In genomic region chr3L:15136659-15137572, dm6 we compare ENCODE assay signal across 1 fruit fly cellular context.
A peak's percentile ranks its signal among the peaks of the same experiment; 100 is the strongest.
TF ChIP-seq lines count a peak whose summit lies in the region.

TSS of gene CG12316 (minus strand) at chr3L:15136934.

TF ChIP-seq in whole organism, embryonic, 481 proteins besides CTCF, POLR2A, EP300 and RAD21 (continued from another document and continues in another):
- TF ChIP-seq Ssrp (tag; optimal IDR thresholded peaks at IDR 0.05; lab: Kevin White, UChicago) (peak; percentile 88), CG9437 (GFP tag; optimal IDR thresholded peaks at IDR 0.05; lab: Kevin White, UChicago) (peak; percentile 85), tin (GFP tag; optimal IDR thresholded peaks at IDR 0.05; lab: Kevin White, UChicago) (peak; percentile 91), CG10543 (GFP tag; optimal IDR thresholded peaks at IDR 0.05; lab: Kevin White, UChicago) (peak; percentile 96), Lim3 (GFP tag; IDR thresholded peaks at IDR 0.05; lab: Robert Waterston, UW) (no peak), Poxn (GFP tag; IDR thresholded peaks at IDR 0.05; lab: Robert Waterston, UW) (0 out of 2 replicates have a peak, but pooled peaks have one; percentile 24), her (GFP tag; optimal IDR thresholded peaks at IDR 0.05; lab: Kevin White, UChicago) (peak; percentile 91), CG13894 (tag; optimal IDR thresholded peaks at IDR 0.05; lab: Kevin White, UChicago) (peak; percentile 91), Taf1 (GFP tag; IDR thresholded peaks at IDR 0.05; lab: Robert Waterston, UW) (0 out of 2 replicates have a peak, but pooled peaks have one; percentile 22), Fer2 (tag; optimal IDR thresholded peaks at IDR 0.05; lab: Kevin White, UChicago) (peak; percentile 81), bab2 (GFP tag; optimal IDR thresholded peaks at IDR 0.05; lab: Kevin White, UChicago) (peak; percentile 90), CG12155 (GFP tag; optimal IDR thresholded peaks at IDR 0.05; lab: Kevin White, UChicago) (peak; percentile 82), Max (GFP tag; optimal IDR thresholded peaks at IDR 0.05; lab: Kevin White, UChicago) (peak; percentile 85), inv (GFP tag; IDR thresholded peaks at IDR 0.05; lab: Robert Waterston, UW; ENCODE audit: partially characterized antibody) (peak; percentile 53), Mad (GFP tag; optimal IDR thresholded peaks at IDR 0.05; lab: Kevin White, UChicago) (peak; percentile 95), CG10267 (tag; optimal IDR thresholded peaks at IDR 0.05; lab: Kevin White, UChicago) (peak; percentile 95), CG3407 (GFP tag; optimal IDR thresholded peaks at IDR 0.05; lab: Kevin White, UChicago) (peak; percentile 85), trem (tag; optimal IDR thresholded peaks at IDR 0.05; lab: Kevin White, UChicago) (peak; percentile 91), CG6689 (GFP tag; IDR thresholded peaks at IDR 0.05; lab: Robert Waterston, UW) (peak; percentile 91), CG30403 (GFP tag; optimal IDR thresholded peaks at IDR 0.05; lab: Kevin White, UChicago) (peak; percentile 92), CG17568 (GFP tag; optimal IDR thresholded peaks at IDR 0.05; lab: Kevin White, UChicago) (no peak), fd3F (GFP tag; optimal IDR thresholded peaks at IDR 0.05; lab: Kevin White, UChicago) (peak; percentile 85), Gsc (GFP tag; IDR thresholded peaks at IDR 0.05; lab: Robert Waterston, UW) (no peak), CG2875 (GFP tag; optimal IDR thresholded peaks at IDR 0.05; lab: Kevin White, UChicago) (peak; percentile 89), CG11723 (GFP tag; optimal IDR thresholded peaks at IDR 0.05; lab: Kevin White, UChicago) (peak; percentile 89), Dbx (GFP tag; IDR thresholded peaks at IDR 0.05; lab: Robert Waterston, UW) (peak; percentile 79), z (GFP tag; IDR thresholded peaks at IDR 0.05; lab: Robert Waterston, UW) (peak; percentile 38; the same call in 1 of the 3 replicates), Ets65A (GFP tag; lab: Kevin White, UChicago) (peak; percentile 98), CG3065 (GFP tag; optimal IDR thresholded peaks at IDR 0.05; lab: Kevin White, UChicago) (peak; percentile 43), HLH54F (GFP tag; optimal IDR thresholded peaks at IDR 0.05; lab: Kevin White, UChicago) (peak; percentile 94), CG17385 (GFP tag; optimal IDR thresholded peaks at IDR 0.05; lab: Kevin White, UChicago) (peak; percentile 86), Atf3 (GFP tag; optimal IDR thresholded peaks at IDR 0.05; lab: Kevin White, UChicago) (peak; percentile 92), Camta (GFP tag; optimal IDR thresholded peaks at IDR 0.05; lab: Kevin White, UChicago) (peak; percentile 88), Hmx (GFP tag; optimal IDR thresholded peaks at IDR 0.05; lab: Kevin White, UChicago) (peak; percentile 82), Nf-YA (GFP tag; IDR thresholded peaks at IDR 0.05; lab: Robert Waterston, UW) (peak; percentile 72), CG13287 (GFP tag; IDR thresholded peaks at IDR 0.05; lab: Robert Waterston, UW; ENCODE audit: partially characterized antibody) (peak; percentile 87), slp2 (GFP tag; optimal IDR thresholded peaks at IDR 0.05; lab: Kevin White, UChicago) (peak; percentile 89), CG15269 (tag; optimal IDR thresholded peaks at IDR 0.05; lab: Kevin White, UChicago) (peak; percentile 92), pan (optimal IDR thresholded peaks at IDR 0.05; lab: Kevin White, UChicago) (no peak), pan (GFP tag; optimal IDR thresholded peaks at IDR 0.05 in 1 of 2, IDR thresholded peaks at IDR 0.05 in 1 of 2) (peak in 1 of 2 experiments; percentile 82), CG11247 (GFP tag; IDR thresholded peaks at IDR 0.05; lab: Robert Waterston, UW) (peak; percentile 78), dysf (GFP tag; IDR thresholded peaks at IDR 0.05; lab: Robert Waterston, UW) (peak; percentile 90), aop (GFP tag; IDR thresholded peaks at IDR 0.05; lab: Robert Waterston, UW) (0 out of 2 replicates have a peak, but pooled peaks have one; percentile 51), odd (GFP tag; optimal IDR thresholded peaks at IDR 0.05; lab: Kevin White, UChicago) (peak; percentile 92), Ravus (GFP tag; IDR thresholded peaks at IDR 0.05; lab: Robert Waterston, UW) (peak; percentile 42; the same call in 1 of the 2 replicates), sisA (GFP tag; IDR thresholded peaks at IDR 0.05; lab: Robert Waterston, UW) (peak; percentile 74), ken (GFP tag; IDR thresholded peaks at IDR 0.05; lab: Robert Waterston, UW) (peak; percentile 85), seq (GFP tag; IDR thresholded peaks at IDR 0.05; lab: Robert Waterston, UW) (peak; percentile 87), exex (tag; optimal IDR thresholded peaks at IDR 0.05; lab: Kevin White, UChicago) (peak; percentile 74), Ets97D (GFP tag; optimal IDR thresholded peaks at IDR 0.05; lab: Kevin White, UChicago) (peak; percentile 70), HHEX (GFP tag; optimal IDR thresholded peaks at IDR 0.05; lab: Kevin White, UChicago) (peak; percentile 85), Kr (GFP tag; optimal IDR thresholded peaks at IDR 0.05; lab: Kevin White, UChicago) (peak; percentile 72), twi (tag; optimal IDR thresholded peaks at IDR 0.05; lab: Kevin White, UChicago) (peak; percentile 86), Opbp (GFP tag; IDR thresholded peaks at IDR 0.05; lab: Robert Waterston, UW; ENCODE audit: partially characterized antibody) (peak; percentile 73; the same call in 2 of the 3 replicates), BEAF-32 (GFP tag; optimal IDR thresholded peaks at IDR 0.05; lab: Kevin White, UChicago) (peak; percentile 78), sens-2 (GFP tag; IDR thresholded peaks at IDR 0.05; lab: Robert Waterston, UW) (peak; percentile 71), dmrt11E (tag; optimal IDR thresholded peaks at IDR 0.05; lab: Kevin White, UChicago) (peak; percentile 96), CG43689 (GFP tag; IDR thresholded peaks at IDR 0.05; lab: Robert Waterston, UW) (peak; percentile 34), CHES-1-like (GFP tag; optimal IDR thresholded peaks at IDR 0.05; lab: Kevin White, UChicago) (peak; percentile 89), CG4730 (GFP tag; IDR thresholded peaks at IDR 0.05; lab: Robert Waterston, UW) (peak; percentile 60), CG18476 (GFP tag; optimal IDR thresholded peaks at IDR 0.05; lab: Kevin White, UChicago) (peak; percentile 89), CG10431 (GFP tag; optimal IDR thresholded peaks at IDR 0.05; lab: Kevin White, UChicago) (peak; percentile 79), Med (GFP tag; lab: Kevin White, UChicago) (peak; percentile 99), CG7987 (GFP tag; optimal IDR thresholded peaks at IDR 0.05; lab: Kevin White, UChicago) (peak; percentile 85), nerfin-2 (GFP tag; IDR thresholded peaks at IDR 0.05; lab: Robert Waterston, UW; ENCODE audit: partially characterized antibody) (peak; percentile 67), CG4424 (GFP tag; optimal IDR thresholded peaks at IDR 0.05; lab: Kevin White, UChicago) (peak; percentile 89), Dek (tag; optimal IDR thresholded peaks at IDR 0.05; lab: Kevin White, UChicago) (peak; percentile 77), mld (GFP tag; IDR thresholded peaks at IDR 0.05; lab: Robert Waterston, UW; ENCODE audit: partially characterized antibody) (peak; percentile 47; the same call in 1 of the 3 replicates), CG10654 (GFP tag; optimal IDR thresholded peaks at IDR 0.05; lab: Kevin White, UChicago) (peak; percentile 89), unc-4 (GFP tag; IDR thresholded peaks at IDR 0.05; lab: Robert Waterston, UW; ENCODE audit: partially characterized antibody) (peak; percentile 84), insv (GFP tag; optimal IDR thresholded peaks at IDR 0.05; lab: Kevin White, UChicago) (peak; percentile 23 to 70), fd102C (GFP tag; optimal IDR thresholded peaks at IDR 0.05; lab: Kevin White, UChicago) (peak; percentile 76), NfI (GFP tag; optimal IDR thresholded peaks at IDR 0.05; lab: Kevin White, UChicago) (peak; percentile 90), CG11085 (GFP tag; IDR thresholded peaks at IDR 0.05; lab: Robert Waterston, UW) (no peak), CG34224 (GFP tag; IDR thresholded peaks at IDR 0.05; lab: Robert Waterston, UW; ENCODE audit: partially characterized antibody) (peak; percentile 76), CG33213 (GFP tag; optimal IDR thresholded peaks at IDR 0.05; lab: Kevin White, UChicago) (peak; percentile 92), CG12236 (GFP tag; optimal IDR thresholded peaks at IDR 0.05; lab: Kevin White, UChicago) (peak; percentile 72), Scr (GFP tag; IDR thresholded peaks at IDR 0.05; lab: Robert Waterston, UW; ENCODE audit: partially characterized antibody) (peak; percentile 85), Pdp1 (GFP tag; optimal IDR thresholded peaks at IDR 0.05; lab: Kevin White, UChicago) (peak in 1 of 2 experiments; percentile 93), cg (GFP tag; optimal IDR thresholded peaks at IDR 0.05; lab: Kevin White, UChicago) (no peak), scrt (GFP tag; optimal IDR thresholded peaks at IDR 0.05; lab: Kevin White, UChicago) (peak; percentile 88), Blimp-1 (GFP tag; optimal IDR thresholded peaks at IDR 0.05; lab: Kevin White, UChicago) (peak; percentile 84), nau (GFP tag; optimal IDR thresholded peaks at IDR 0.05; lab: Kevin White, UChicago) (no peak), tup (GFP tag; optimal IDR thresholded peaks at IDR 0.05; lab: Kevin White, UChicago) (peak; percentile 87), Chrac-16 (GFP tag; optimal IDR thresholded peaks at IDR 0.05; lab: Kevin White, UChicago) (peak; percentile 86), bigmax (GFP tag; optimal IDR thresholded peaks at IDR 0.05; lab: Kevin White, UChicago) (peak; percentile 52), Hmr (GFP tag; optimal IDR thresholded peaks at IDR 0.05; lab: Kevin White, UChicago) (peak; percentile 94), Dad (GFP tag; optimal IDR thresholded peaks at IDR 0.05; lab: Kevin White, UChicago) (peak; percentile 93), CG9932 (GFP tag; IDR thresholded peaks at IDR 0.05; lab: Robert Waterston, UW) (peak; percentile 81), CG10209 (GFP tag; optimal IDR thresholded peaks at IDR 0.05; lab: Kevin White, UChicago) (peak; percentile 90), CG14860 (GFP tag; IDR thresholded peaks at IDR 0.05; lab: Robert Waterston, UW; ENCODE audit: partially characterized antibody) (peak; percentile 62; the same call in 2 of the 3 replicates), H15 (GFP tag; IDR thresholded peaks at IDR 0.05; lab: Robert Waterston, UW) (peak; percentile 77), CG14667 (GFP tag; IDR thresholded peaks at IDR 0.05; lab: Robert Waterston, UW) (peak; percentile 38; the same call in 1 of the 2 replicates), Doc2 (GFP tag; IDR thresholded peaks at IDR 0.05; lab: Robert Waterston, UW) (no peak; the same call in 1 of the 2 replicates), Mes4 (GFP tag; optimal IDR thresholded peaks at IDR 0.05; lab: Kevin White, UChicago) (peak; percentile 95), cato (GFP tag; optimal IDR thresholded peaks at IDR 0.05; lab: Kevin White, UChicago; ENCODE audit: borderline replicate concordance) (peak; percentile 77), CG3163 (GFP tag; optimal IDR thresholded peaks at IDR 0.05; lab: Kevin White, UChicago) (peak; percentile 76), sob (GFP tag; IDR thresholded peaks at IDR 0.05; lab: Robert Waterston, UW) (peak; percentile 82), ro (GFP tag; IDR thresholded peaks at IDR 0.05; lab: Robert Waterston, UW) (0 out of 2 replicates have a peak, but pooled peaks have one; percentile 17), CG4404 (GFP tag; IDR thresholded peaks at IDR 0.05; lab: Robert Waterston, UW) (peak; percentile 83), CG8359 (GFP tag; optimal IDR thresholded peaks at IDR 0.05; lab: Kevin White, UChicago; ENCODE audit: borderline replicate concordance) (peak; percentile 84), CG6813 (GFP tag; optimal IDR thresholded peaks at IDR 0.05; lab: Kevin White, UChicago) (peak; percentile 94), Hand (GFP tag; optimal IDR thresholded peaks at IDR 0.05; lab: Kevin White, UChicago) (peak; percentile 91), TFAM (GFP tag; optimal IDR thresholded peaks at IDR 0.05; lab: Kevin White, UChicago) (peak; percentile 65), NK7.1 (GFP tag; optimal IDR thresholded peaks at IDR 0.05; lab: Kevin White, UChicago) (peak; percentile 89), grn (GFP tag; optimal IDR thresholded peaks at IDR 0.05; lab: Kevin White, UChicago) (peak; percentile 59), Lpt (GFP tag; optimal IDR thresholded peaks at IDR 0.05; lab: Kevin White, UChicago) (no peak), sima (GFP tag; optimal IDR thresholded peaks at IDR 0.05; lab: Kevin White, UChicago) (peak; percentile 84), Antp (GFP tag; optimal IDR thresholded peaks at IDR 0.05; lab: Kevin White, UChicago) (peak; percentile 90), Oaz (GFP tag; IDR thresholded peaks at IDR 0.05; lab: Robert Waterston, UW) (peak; percentile 63), ttk (GFP tag; IDR thresholded peaks at IDR 0.05; lab: Robert Waterston, UW) (peak; percentile 73), zen (tag; optimal IDR thresholded peaks at IDR 0.05; lab: Kevin White, UChicago) (peak; percentile 89), CG1603 (tag; optimal IDR thresholded peaks at IDR 0.05; lab: Kevin White, UChicago) (peak; percentile 90), ara (GFP tag; IDR thresholded peaks at IDR 0.05; lab: Robert Waterston, UW) (peak; percentile 88), CG12104 (GFP tag; optimal IDR thresholded peaks at IDR 0.05; lab: Kevin White, UChicago) (peak; percentile 85), CG2202 (tag; optimal IDR thresholded peaks at IDR 0.05; lab: Kevin White, UChicago) (peak; percentile 92), CG15479 (GFP tag; optimal IDR thresholded peaks at IDR 0.05; lab: Kevin White, UChicago) (peak; percentile 30), CG1233 (GFP tag; optimal IDR thresholded peaks at IDR 0.05; lab: Kevin White, UChicago) (peak; percentile 91), ERR (GFP tag; optimal IDR thresholded peaks at IDR 0.05; lab: Kevin White, UChicago) (peak; percentile 87), sd (tag; optimal IDR thresholded peaks at IDR 0.05; lab: Kevin White, UChicago) (peak; percentile 35), CG4820 (GFP tag; optimal IDR thresholded peaks at IDR 0.05; lab: Kevin White, UChicago) (peak; percentile 100), CG18619 (GFP tag; optimal IDR thresholded peaks at IDR 0.05; lab: Kevin White, UChicago) (peak; percentile 92), al (GFP tag; IDR thresholded peaks at IDR 0.05; lab: Robert Waterston, UW) (peak; percentile 28), CG5245 (GFP tag; optimal IDR thresholded peaks at IDR 0.05; lab: Kevin White, UChicago) (peak; percentile 85), CG17186 (GFP tag; optimal IDR thresholded peaks at IDR 0.05; lab: Kevin White, UChicago) (peak; percentile 52), slbo (GFP tag; IDR thresholded peaks at IDR 0.05; lab: Robert Waterston, UW) (peak; percentile 71), CG4360 (GFP tag; IDR thresholded peaks at IDR 0.05; lab: Robert Waterston, UW) (0 out of 2 replicates have a peak, but pooled peaks have one; percentile 7)
